Worm (Caenorhabditis elegans) whole organism, L4 larva: ENCODE results near the gene K01G5.8.
"Not testable (repeated sequence)": the region's sequence is repeated elsewhere in the genome, so short reads cannot be mapped to it uniquely, and the experiment has no call there.

Experiments
- F10B5.3 ChIP-seq: sonication (generic microtip); optimal IDR thresholded peaks from 2 replicates; lab custom pipeline; 2016; ENCODE audit warnings: mild to moderate bottlenecking, missing genetic modification characterization, missing compliant biosample characterization
- F26F4.8 ChIP-seq: fragments of 200-800 bp; sonication (Bioruptor generic); conservative IDR thresholded peaks from 2 replicates; pipeline ENCODE4 v1.3.6; 2022; ENCODE audit warnings: missing genetic modification characterization, missing compliant biosample characterization
- F44E2.7 ChIP-seq: fragments of 200-800 bp; sonication (Bioruptor generic); IDR thresholded peaks from 2 replicates; pipeline ENCODE4 v2.1.2; 2022; ENCODE audit warnings: missing genetic modification characterization, missing compliant biosample characterization
- F49E8.2 ChIP-seq: sonication (generic microtip); optimal IDR thresholded peaks from 2 replicates; lab custom pipeline; 2016; ENCODE audit warnings: missing compliant biosample characterization, mild to moderate bottlenecking, missing genetic modification characterization, borderline replicate concordance
- R02D3.7 ChIP-seq: fragments of 150-350 bp; sonication (generic microtip); optimal IDR thresholded peaks from 3 replicates; lab custom pipeline; 2014; ENCODE audit warnings: missing biosample characterization, missing genetic modification characterization
- T26A8.4 ChIP-seq: fragments of 200-800 bp; sonication (Bioruptor generic); IDR thresholded peaks from 2 replicates; pipeline ENCODE4 v1.3.6; 2022; ENCODE audit warnings: missing genetic modification characterization, missing compliant biosample characterization
- ZK337.2 ChIP-seq: fragments of 200-800 bp; sonication (Bioruptor generic); IDR thresholded peaks from 2 replicates; pipeline ENCODE4 v1.3.6; 2022; ENCODE audit warnings: missing genetic modification reagents, missing genetic modification characterization, missing compliant biosample characterization
- aly-2 ChIP-seq: sonication (generic microtip); optimal IDR thresholded peaks from 2 replicates; lab custom pipeline; 2018; ENCODE audit warnings: missing biosample characterization, missing genetic modification characterization
- arid-1 ChIP-seq: fragments of 200-800 bp; sonication (Bioruptor generic); conservative IDR thresholded peaks from 2 replicates; pipeline ENCODE4 v1.3.6; 2022; ENCODE audit warnings: missing genetic modification reagents, missing genetic modification characterization, missing compliant biosample characterization
- attf-4 ChIP-seq: sonication (generic microtip); optimal IDR thresholded peaks from 3 replicates; lab custom pipeline; 2017; ENCODE audit warnings: missing biosample characterization, missing genetic modification characterization
- ceh-20 ChIP-seq: fragments of 200-800 bp; sonication (Bioruptor generic); IDR thresholded peaks from 2 replicates; pipeline ENCODE4 v1.3.6; 2022; ENCODE audit warnings: missing genetic modification reagents, missing genetic modification characterization, missing compliant biosample characterization
- ceh-28 ChIP-seq: fragments of 150-350 bp; optimal IDR thresholded peaks from 2 replicates; lab custom pipeline; 2014; ENCODE audit warnings: missing biosample characterization, missing genetic modification reagents, missing genetic modification characterization
- ceh-82 ChIP-seq: sonication (generic microtip); optimal IDR thresholded peaks from 2 replicates; lab custom pipeline; 2017; ENCODE audit warnings: missing biosample characterization, missing genetic modification characterization
- ces-1 ChIP-seq: fragments of 150-350 bp; sonication (generic microtip); optimal IDR thresholded peaks from 4 replicates; lab custom pipeline; 2014; ENCODE audit warnings: missing biosample characterization, missing genetic modification reagents, missing genetic modification characterization
- cey-2 ChIP-seq: sonication (generic microtip); optimal IDR thresholded peaks from 3 replicates; lab custom pipeline; 2017; ENCODE audit warnings: missing genetic modification characterization, mild to moderate bottlenecking, missing compliant biosample characterization, antibody characterized with exemption, borderline replicate concordance; ENCODE audit not compliant: insufficient read depth
- daf-19 ChIP-seq: fragments of 200-800 bp; sonication (Bioruptor generic); conservative IDR thresholded peaks from 2 replicates; pipeline ENCODE4 v1.3.6; 2022; ENCODE audit warnings: missing genetic modification characterization, missing compliant biosample characterization
- dmd-9 ChIP-seq: fragments of 200-800 bp; sonication (Bioruptor generic); IDR thresholded peaks from 2 replicates; pipeline ENCODE4 v1.3.6; 2022; ENCODE audit warnings: missing genetic modification reagents, missing genetic modification characterization, missing compliant biosample characterization
- dpl-1 ChIP-seq: fragments of 150-350 bp; optimal IDR thresholded peaks from 2 replicates; lab custom pipeline; 2014; ENCODE audit warnings: missing biosample characterization, missing genetic modification reagents, missing genetic modification characterization
- dve-1 ChIP-seq: sonication (generic microtip); optimal IDR thresholded peaks from 2 replicates; lab custom pipeline; 2017; ENCODE audit warnings: antibody characterized with exemption, mild to moderate bottlenecking, missing genetic modification characterization, missing compliant biosample characterization; ENCODE audit not compliant: insufficient read depth
- egl-27 ChIP-seq: sonication (generic microtip); optimal IDR thresholded peaks from 3 replicates; lab custom pipeline; 2017; ENCODE audit warnings: missing biosample characterization, missing genetic modification reagents, missing genetic modification characterization
- egl-43 ChIP-seq: fragments of 200-800 bp; sonication (Bioruptor generic); IDR thresholded peaks from 2 replicates; pipeline ENCODE4 v1.3.6; 2022; ENCODE audit warnings: missing genetic modification reagents, missing genetic modification characterization, missing compliant biosample characterization
- fkh-10 ChIP-seq: fragments of 150-350 bp; optimal IDR thresholded peaks from 2 replicates; lab custom pipeline; 2014; ENCODE audit warnings: missing biosample characterization, missing genetic modification reagents, missing genetic modification characterization
- gei-8 ChIP-seq: fragments of 200-800 bp; sonication (Bioruptor generic); optimal IDR thresholded peaks from 2 replicates; lab custom pipeline; 2018; ENCODE audit warnings: mild to moderate bottlenecking, missing genetic modification characterization, missing compliant biosample characterization
- lin-1 ChIP-seq: fragments of 200-800 bp; sonication (Bioruptor generic); IDR thresholded peaks from 2 replicates; pipeline ENCODE4 v1.3.6; 2022; ENCODE audit warnings: missing genetic modification reagents, missing genetic modification characterization, missing compliant biosample characterization
- lin-13 ChIP-seq: fragments of 150-350 bp; optimal IDR thresholded peaks from 2 replicates; lab custom pipeline; 2014; ENCODE audit warnings: missing biosample characterization, missing genetic modification reagents, missing genetic modification characterization
- lin-29 ChIP-seq: fragments of 200-800 bp; sonication (Bioruptor generic); IDR thresholded peaks from 2 replicates; pipeline ENCODE4 v1.3.6; 2022; ENCODE audit warnings: missing genetic modification reagents, missing genetic modification characterization, missing compliant biosample characterization
- lin-38 ChIP-seq: fragments of 200-800 bp; sonication (Bioruptor generic); IDR thresholded peaks from 2 replicates; pipeline ENCODE4 v1.3.6; 2022; ENCODE audit warnings: missing genetic modification reagents, missing genetic modification characterization, missing compliant biosample characterization
- lir-3 ChIP-seq: sonication (generic microtip); optimal IDR thresholded peaks from 2 replicates; lab custom pipeline; 2016; ENCODE audit warnings: mild to moderate bottlenecking, missing genetic modification characterization, missing compliant biosample characterization
- mdl-1 ChIP-seq, 2 experiments: fragments of 150-350 bp in 1 of 2; sonication (generic microtip) in 1 of 2; optimal IDR thresholded peaks; 2 replicates each; lab custom pipeline; 2014 to 2017; ENCODE audit warnings: missing biosample characterization in 2 of 2, missing genetic modification characterization in 2 of 2
- mxl-2 ChIP-seq: fragments of 200-800 bp; sonication (Bioruptor generic); conservative IDR thresholded peaks from 2 replicates; pipeline ENCODE4 v1.3.6; 2022; ENCODE audit warnings: missing genetic modification reagents, missing genetic modification characterization, missing compliant biosample characterization
- nhr-10 ChIP-seq: fragments of 150-350 bp; optimal IDR thresholded peaks from 2 replicates; lab custom pipeline; 2014; ENCODE audit warnings: missing biosample characterization, missing genetic modification characterization
- nhr-6 ChIP-seq: fragments of 150-350 bp; optimal IDR thresholded peaks from 2 replicates; lab custom pipeline; 2014; ENCODE audit warnings: missing biosample characterization, missing genetic modification characterization
- pha-4 ChIP-seq, 2 experiments: fragments of 150-350 bp in 1 of 2; fragments of 200-800 bp in 1 of 2; sonication (Bioruptor generic) in 1 of 2; IDR thresholded peaks in 1 of 2; optimal IDR thresholded peaks in 1 of 2; 2 replicates each; pipeline versions ENCODE4 v1.3.6 to Lab custom; 2014 to 2022; ENCODE audit warnings: missing genetic modification characterization in 2 of 2, missing genetic modification reagents in 2 of 2, missing biosample characterization in 1 of 2, missing compliant biosample characterization in 1 of 2
- sdz-12 ChIP-seq: fragments of 200-800 bp; sonication (Bioruptor generic); optimal IDR thresholded peaks from 2 replicates; lab custom pipeline; 2018; ENCODE audit warnings: mild to moderate bottlenecking, missing genetic modification characterization, missing compliant biosample characterization
- snpc-1.2 ChIP-seq: fragments of 200-800 bp; sonication (Bioruptor generic); IDR thresholded peaks from 2 replicates; pipeline ENCODE4 v1.3.6; 2022; ENCODE audit warnings: missing genetic modification reagents, missing genetic modification characterization, missing compliant biosample characterization
- tra-1 ChIP-seq: fragments of 200-800 bp; sonication (Bioruptor generic); IDR thresholded peaks from 2 replicates; pipeline ENCODE4 v1.3.6; 2022; ENCODE audit warnings: missing genetic modification reagents, missing genetic modification characterization, missing compliant biosample characterization
- zag-1 ChIP-seq: fragments of 150-350 bp; optimal IDR thresholded peaks from 2 replicates; lab custom pipeline; 2014; ENCODE audit warnings: missing biosample characterization, missing genetic modification characterization
- zfp-2 ChIP-seq: sonication (generic microtip); optimal IDR thresholded peaks from 2 replicates; lab custom pipeline; 2016; ENCODE audit warnings: mild to moderate bottlenecking, missing genetic modification characterization, missing compliant biosample characterization
- zip-2 ChIP-seq: fragments of 150-350 bp; optimal IDR thresholded peaks from 2 replicates; lab custom pipeline; 2014; ENCODE audit warnings: missing biosample characterization, missing genetic modification characterization

K01G5.8 gene

DNA sequence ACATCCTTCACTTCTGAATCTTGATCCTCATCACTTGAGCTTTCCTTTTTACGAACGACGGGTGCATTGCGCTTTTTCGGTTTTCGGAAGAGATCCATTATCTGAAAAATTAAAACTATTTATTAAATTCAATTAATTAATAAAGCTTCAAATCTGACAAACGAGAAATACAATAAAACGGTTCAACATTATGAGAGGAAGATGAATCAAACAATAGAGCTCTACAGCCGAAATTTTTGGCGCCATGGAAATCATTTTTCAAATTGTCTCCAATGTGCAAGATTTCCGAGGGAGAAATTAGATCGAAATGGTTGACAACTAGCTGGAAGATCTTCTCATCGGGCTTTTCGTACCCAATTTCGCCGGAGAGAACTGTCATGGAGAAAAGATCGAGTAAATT, 17.0 kb upstream of the K01G5.8 start, which contains the start of gene rnf-113 (continued):
- TF ChIP-seq ces-1 (GFP tag; lab: Kevin White, UChicago) (no peak), ceh-20 (no peak)

DNA sequence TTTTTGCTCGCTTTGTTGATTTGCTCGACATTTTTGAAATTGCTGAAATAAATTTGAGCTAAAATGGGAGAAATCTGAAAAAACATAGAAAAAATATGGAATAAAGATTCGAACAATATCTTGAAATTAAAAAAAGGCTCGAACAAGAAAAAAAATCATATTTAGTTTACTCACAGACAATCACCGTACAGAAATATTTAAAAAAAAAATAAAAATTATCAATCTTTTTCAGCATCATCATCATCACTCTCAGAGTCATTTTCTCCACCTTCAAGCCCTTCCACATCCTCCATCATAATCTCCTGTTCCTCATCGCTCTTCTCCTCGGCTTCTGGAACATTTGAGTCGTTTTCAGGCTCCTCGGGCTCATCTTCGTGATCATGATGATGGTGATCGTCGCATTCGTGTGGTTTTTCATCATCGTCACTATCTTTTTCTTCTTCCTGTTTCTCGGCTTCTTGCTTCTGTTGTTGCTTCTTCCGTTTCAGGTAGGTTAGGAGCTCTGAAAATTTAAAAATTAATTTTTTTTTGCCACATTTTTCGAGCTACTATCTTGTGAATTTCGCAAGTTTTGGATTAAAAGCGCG, 15.0 kb upstream of the K01G5.8 start, which contains the start of gene hpl-2:
Gene hpl-2 (minus strand): TSS at position 51 of the 587 bp plus-strand sequence.
- TF ChIP-seq dve-1 (no peak), lir-3 (tag; lab: Kevin White, UChicago) (no peak), F10B5.3 (no peak), mxl-2 (GFP tag; lab: Robert Waterston, UW) (no peak), egl-43 (GFP tag; lab: Robert Waterston, UW) (no peak), F44E2.7 (GFP tag; lab: Robert Waterston, UW) (no peak), ceh-28 (no peak), F49E8.2 (no peak), nhr-10 (tag; lab: Kevin White, UChicago) (no peak), gei-8 (GFP tag; lab: Kevin White, UChicago) (no peak), ceh-82 (tag; lab: Kevin White, UChicago) (no peak), lin-13 (GFP tag; lab: Kevin White, UChicago) (no peak), fkh-10 (GFP tag; lab: Kevin White, UChicago) (no peak), daf-19 (no peak), dpl-1 (no peak), F26F4.8 (GFP tag; lab: Robert Waterston, UW) (no peak), tra-1 (GFP tag; lab: Robert Waterston, UW) (no peak), ZK337.2 (GFP tag; lab: Robert Waterston, UW) (no peak)

DNA sequence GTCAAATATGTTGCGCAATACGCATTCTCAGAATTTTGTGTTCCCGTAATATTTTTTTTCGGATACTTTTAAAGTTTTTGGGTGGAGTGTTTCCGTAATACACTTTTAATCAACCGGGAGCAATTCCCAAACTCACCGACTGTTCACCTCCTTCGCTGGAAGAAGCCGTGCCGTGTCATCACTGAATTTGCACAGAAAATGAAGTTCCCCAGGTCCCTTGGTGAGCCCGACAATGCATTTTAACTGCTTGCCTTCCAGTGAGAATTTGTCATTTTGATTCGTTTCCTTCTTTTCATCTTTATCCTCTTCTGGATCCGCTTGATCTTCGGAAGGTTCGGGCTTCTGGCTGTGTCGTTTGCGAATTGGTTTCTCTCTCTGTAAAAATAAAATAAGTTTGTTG, 13.8 kb upstream of the K01G5.8 start:
- TF ChIP-seq zfp-2 (tag; lab: Kevin White, UChicago) (no peak), T26A8.4 (no peak), lin-29 (GFP tag; lab: Robert Waterston, UW) (no peak), F26F4.8 (GFP tag; lab: Robert Waterston, UW) (no peak)

ce11 chrIII:10750043-10750442, 9.5 kb upstream of the K01G5.8 start, which contains the start of gene enu-3.6:
enu-3.6 (plus strand) TSS chrIII:10750434.
- TF ChIP-seq T26A8.4 (0 out of 2 replicates have a peak, but pooled peaks have one; percentile 21), snpc-1.2 (GFP tag; lab: Robert Waterston, UW) (0 out of 2 replicates have a peak, but pooled peaks have one; percentile 17), arid-1 (0 out of 2 replicates have a peak, but pooled peaks have one; percentile 62), lin-38 (GFP tag; lab: Robert Waterston, UW) (peak; percentile 63), F49E8.2 (peak; percentile 7), pha-4 (GFP tag; IDR thresholded peaks at IDR 0.05; lab: Robert Waterston, UW) (peak; percentile 52; the same call in 1 of the 2 replicates), egl-43 (GFP tag; lab: Robert Waterston, UW) (0 out of 2 replicates have a peak, but pooled peaks have one; percentile 40)
- TF ChIP-seq pha-4 (tag; optimal IDR thresholded peaks at IDR 0.05; lab: Kevin White, UChicago) = not testable (repeated sequence)

DNA sequence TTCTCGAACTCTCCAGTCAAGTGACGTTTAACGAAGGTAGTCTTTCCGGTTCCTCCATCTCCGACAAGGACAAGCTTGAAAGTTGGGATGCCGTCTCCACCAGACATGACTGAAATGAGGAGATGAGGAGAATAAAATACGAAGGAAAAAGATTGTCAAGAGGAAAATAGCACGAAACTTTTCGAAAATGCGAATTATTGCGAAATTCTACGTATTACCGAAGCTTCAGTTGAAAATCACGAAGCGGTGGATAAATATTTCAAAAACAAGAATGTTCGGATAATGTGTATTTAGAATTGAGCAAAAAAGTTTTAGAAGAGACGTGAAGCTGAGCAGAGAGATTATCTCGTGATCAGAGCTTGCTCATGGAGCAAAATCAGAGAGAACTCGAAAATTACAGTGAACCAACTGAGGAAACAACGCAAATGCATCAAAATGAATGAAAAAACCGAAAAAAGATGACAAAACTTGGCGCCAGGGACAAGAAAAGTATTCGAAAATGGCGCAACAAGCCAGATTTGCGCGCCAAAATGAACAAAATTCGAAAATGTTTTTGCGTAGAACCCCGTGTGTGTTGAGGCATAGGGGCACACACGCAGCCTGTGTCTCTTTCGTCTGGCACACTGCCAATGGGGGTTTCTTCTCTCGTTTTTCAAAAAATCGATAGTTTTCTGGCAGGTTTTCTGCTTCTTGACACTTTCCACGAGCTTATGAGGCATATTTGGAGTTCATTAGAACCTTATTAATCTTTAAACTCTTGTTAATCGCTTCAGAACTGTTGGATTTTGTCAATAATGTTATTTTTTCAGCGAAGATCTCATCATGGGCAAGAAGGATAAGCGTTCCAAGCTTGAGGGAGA, 7.3 kb upstream of the K01G5.8 start, which contains the start of the genes ran-1 and dkc-1:
Gene ran-1 (minus strand): TSS at position 109 of the 860 bp plus-strand sequence.
Gene dkc-1 (plus strand): TSS at position 810 of the 860 bp plus-strand sequence.
- TF ChIP-seq gei-8 (GFP tag; lab: Kevin White, UChicago) (no peak), R02D3.7 (tag; lab: Kevin White, UChicago) (no peak), lin-29 (GFP tag; lab: Robert Waterston, UW) (no peak), mdl-1 (tag; optimal IDR thresholded peaks at IDR 0.05; lab: Kevin White, UChicago) (peak in 1 of 2 experiments; percentile 45), sdz-12 (GFP tag; lab: Kevin White, UChicago) (no peak), ces-1 (GFP tag; lab: Kevin White, UChicago) (no peak), attf-4 (tag; lab: Kevin White, UChicago) (no peak), ZK337.2 (GFP tag; lab: Robert Waterston, UW) (no peak), egl-27 (tag; lab: Kevin White, UChicago) (no peak), ceh-28 (peak; percentile 48), ceh-82 (tag; lab: Kevin White, UChicago) (no peak), aly-2 (tag; lab: Kevin White, UChicago) (no peak), nhr-6 (peak; percentile 33), cey-2 (tag; lab: Kevin White, UChicago) (no peak), zag-1 (tag; lab: Kevin White, UChicago) (no peak), dmd-9 (GFP tag; lab: Robert Waterston, UW) (peak; percentile 59; the same call in 1 of the 2 replicates), lin-1 (no peak), lir-3 (tag; lab: Kevin White, UChicago) (no peak), zip-2 (tag; lab: Kevin White, UChicago) (no peak)
